Fruit fly (Drosophila melanogaster) whole organism, adult: ENCODE data around the gene Rbp.

Experiments
- CG11617 ChIP-seq: fragments of 200-800 bp; sonication (Bioruptor generic); optimal IDR thresholded peaks from 2 replicates; lab custom pipeline; 2017; ENCODE audit warnings: mild to moderate bottlenecking, missing biosample characterization, missing genetic modification reagents, missing genetic modification characterization
- CG12768 ChIP-seq: fragments of 200-800 bp; sonication (Bioruptor generic); optimal IDR thresholded peaks from 2 replicates; lab custom pipeline; 2017; ENCODE audit warnings: missing biosample characterization, missing genetic modification characterization, mild to moderate bottlenecking, moderate library complexity, missing genetic modification reagents
- CG14711 ChIP-seq: fragments of 200-800 bp; sonication (Bioruptor generic); optimal IDR thresholded peaks from 2 replicates; lab custom pipeline; 2018; ENCODE audit warnings: missing biosample characterization, mild to moderate bottlenecking, missing genetic modification characterization, moderate library complexity
- CG5204 ChIP-seq: fragments of 200-800 bp; sonication (Bioruptor generic); optimal IDR thresholded peaks from 2 replicates; lab custom pipeline; 2016; ENCODE audit warnings: missing biosample characterization, missing genetic modification characterization
- Crg-1 ChIP-seq: fragments of 200-800 bp; sonication (Bioruptor generic); optimal IDR thresholded peaks from 2 replicates; lab custom pipeline; 2016; ENCODE audit warnings: missing biosample characterization, missing genetic modification characterization
- Mnt ChIP-seq: fragments of 200-800 bp; sonication (Bioruptor generic); optimal IDR thresholded peaks from 2 replicates; lab custom pipeline; 2016; ENCODE audit warnings: missing biosample characterization, mild to moderate bottlenecking, missing genetic modification characterization
- bab1 ChIP-seq: fragments of 200-800 bp; sonication (Bioruptor generic); optimal IDR thresholded peaks from 3 replicates; lab custom pipeline; 2019; ENCODE audit warnings: missing biosample characterization, mild to moderate bottlenecking, missing genetic modification characterization, moderate library complexity
- cic ChIP-seq: fragments of 200-800 bp; sonication (Bioruptor generic); optimal IDR thresholded peaks from 2 replicates; lab custom pipeline; 2017; ENCODE audit warnings: missing biosample characterization, mild to moderate bottlenecking, missing genetic modification characterization, moderate library complexity
- kay ChIP-seq: fragments of 200-800 bp; sonication (Bioruptor generic); peaks from one replicate; lab custom pipeline; 2016; ENCODE audit warnings: missing biosample characterization, missing genetic modification characterization, borderline replicate concordance
- pad ChIP-seq: fragments of 200-800 bp; sonication (Bioruptor generic); optimal IDR thresholded peaks from 3 replicates; lab custom pipeline; 2017; ENCODE audit warnings: missing biosample characterization, missing genetic modification characterization, mild to moderate bottlenecking, moderate library complexity, missing genetic modification reagents
- tj ChIP-seq: fragments of 200-800 bp; sonication (Bioruptor generic); optimal IDR thresholded peaks from 3 replicates; lab custom pipeline; 2017; ENCODE audit warnings: missing biosample characterization, mild to moderate bottlenecking, missing genetic modification characterization, moderate library complexity
- toe ChIP-seq: fragments of 200-800 bp; sonication (Bioruptor generic); optimal IDR thresholded peaks from 2 replicates; lab custom pipeline; 2016; ENCODE audit warnings: missing biosample characterization, missing genetic modification characterization

DNA sequence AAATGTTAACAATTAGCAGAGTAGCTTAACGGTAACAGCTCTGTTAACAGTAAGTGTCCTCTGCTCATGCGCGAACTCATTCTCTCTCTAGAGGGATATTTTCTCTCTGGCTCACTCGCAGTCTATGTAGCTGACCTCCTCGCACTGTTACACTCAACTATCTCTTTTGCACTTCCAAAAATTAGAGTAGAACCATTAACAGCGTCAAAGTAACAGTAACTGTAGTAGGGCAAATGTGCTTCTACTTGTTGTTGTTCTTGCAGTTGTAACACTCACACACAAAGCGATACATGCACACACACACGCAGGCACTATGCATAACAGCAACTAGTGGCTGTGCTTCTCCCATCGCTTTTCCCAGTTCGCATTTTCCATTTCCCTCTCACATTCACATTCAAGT, 4.6 kb downstream of the Rbp start:
- TF ChIP-seq toe (GFP tag; lab: Kevin White, UChicago) (no peak), kay (no peak), CG12768 (GFP tag; lab: Kevin White, UChicago) (no peak), CG5204 (GFP tag; lab: Kevin White, UChicago) (no peak), cic (GFP tag; lab: Kevin White, UChicago) (no peak), pad (GFP tag; lab: Kevin White, UChicago) (no peak), tj (no peak), CG14711 (no peak), CG11617 (GFP tag; lab: Kevin White, UChicago) (no peak), Crg-1 (GFP tag; lab: Kevin White, UChicago) (no peak), Mnt (no peak), bab1 (GFP tag; lab: Kevin White, UChicago) (no peak)
